Comparison of ENCODE assay signal across 1 fruit fly cellular context in the genomic region with DNA sequence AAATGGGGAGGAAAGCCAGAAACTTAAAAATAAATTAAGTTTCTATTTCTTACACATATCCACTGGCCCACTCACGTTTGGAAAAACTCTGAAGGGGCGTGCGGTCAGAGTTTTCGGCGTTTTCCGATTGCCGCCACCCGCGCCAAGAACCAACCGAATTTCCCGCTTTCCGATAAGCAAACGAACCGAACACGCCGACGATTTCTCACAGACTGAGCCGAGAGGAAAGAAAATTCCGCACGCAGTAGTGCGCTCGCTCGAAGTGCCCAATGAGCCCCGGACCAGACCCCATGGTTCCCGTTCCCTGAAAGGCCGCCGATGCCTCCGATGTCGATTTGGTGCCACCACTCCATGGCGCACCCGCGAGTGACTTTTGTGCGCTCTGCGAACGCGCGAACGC.
TF ChIP-seq lines count a peak whose summit lies in the region.

A gene (minus strand): TSS at position 219 of the 400 bp plus-strand sequence.

TF ChIP-seq in whole organism, embryonic, 481 proteins besides CTCF, POLR2A, EP300 and RAD21 (continued from another document and continues in another):
- TF ChIP-seq cg (GFP tag; optimal IDR thresholded peaks at IDR 0.05; lab: Kevin White, UChicago), result no peak
- TF ChIP-seq CG15073 (GFP tag; optimal IDR thresholded peaks at IDR 0.05; lab: Kevin White, UChicago), result no peak
- no peak for TF ChIP-seq CG33213 (GFP tag; optimal IDR thresholded peaks at IDR 0.05; lab: Kevin White, UChicago)
- TF ChIP-seq tna (GFP tag; IDR thresholded peaks at IDR 0.05; lab: Robert Waterston, UW; ENCODE audit: partially characterized antibody), result no peak
- no peak for TF ChIP-seq trh (GFP tag; optimal IDR thresholded peaks at IDR 0.05; lab: Kevin White, UChicago)
- TF ChIP-seq Sin3A (optimal IDR thresholded peaks at IDR 0.05; lab: Kevin White, UChicago), result no peak
- no peak for TF ChIP-seq CG15479 (GFP tag; optimal IDR thresholded peaks at IDR 0.05; lab: Kevin White, UChicago)
- TF ChIP-seq GATAe (GFP tag; conservative IDR thresholded peaks at IDR 0.05; lab: Robert Waterston, UW), result no peak
- no peak for TF ChIP-seq ase (GFP tag; IDR thresholded peaks at IDR 0.05; lab: Robert Waterston, UW)
- TF ChIP-seq CG14965 (GFP tag; optimal IDR thresholded peaks at IDR 0.05; lab: Kevin White, UChicago; ENCODE audit: borderline replicate concordance), result no peak
- no peak for TF ChIP-seq CG15011 (GFP tag; optimal IDR thresholded peaks at IDR 0.05; lab: Kevin White, UChicago)
- no peak for TF ChIP-seq unpg (GFP tag; optimal IDR thresholded peaks at IDR 0.05; lab: Kevin White, UChicago)
- no peak for TF ChIP-seq hkb (optimal IDR thresholded peaks at IDR 0.05; lab: Kevin White, UChicago)
- peak; percentile 33; the same call in 1 of the 2 replicates for TF ChIP-seq hkb (GFP tag; IDR thresholded peaks at IDR 0.05; lab: Robert Waterston, UW)
- TF ChIP-seq ro (GFP tag; IDR thresholded peaks at IDR 0.05; lab: Robert Waterston, UW), result no peak
- no peak for TF ChIP-seq tap (tag; optimal IDR thresholded peaks at IDR 0.05; lab: Kevin White, UChicago)
- TF ChIP-seq CG11085 (GFP tag; IDR thresholded peaks at IDR 0.05; lab: Robert Waterston, UW), result no peak
- TF ChIP-seq CG1233 (GFP tag; optimal IDR thresholded peaks at IDR 0.05; lab: Kevin White, UChicago), result no peak
- no peak for TF ChIP-seq ara (GFP tag; IDR thresholded peaks at IDR 0.05; lab: Robert Waterston, UW)
- no peak for TF ChIP-seq Pdp1 (GFP tag; optimal IDR thresholded peaks at IDR 0.05; lab: Kevin White, UChicago)
- no peak for TF ChIP-seq HLH4C (GFP tag; IDR thresholded peaks at IDR 0.05; lab: Robert Waterston, UW; ENCODE audit: partially characterized antibody)
- TF ChIP-seq Neu2 (GFP tag; optimal IDR thresholded peaks at IDR 0.05; lab: Kevin White, UChicago; ENCODE audit: borderline replicate concordance), result no peak
- no peak for TF ChIP-seq CG1602 (GFP tag; optimal IDR thresholded peaks at IDR 0.05; lab: Kevin White, UChicago)
- TF ChIP-seq BEAF-32 (GFP tag; optimal IDR thresholded peaks at IDR 0.05; lab: Kevin White, UChicago), result no peak
- TF ChIP-seq row (GFP tag; IDR thresholded peaks at IDR 0.05; lab: Robert Waterston, UW), result 0 out of 3 replicates have a peak, but pooled peaks have one; percentile 12
- TF ChIP-seq phol (tag; optimal IDR thresholded peaks at IDR 0.05; lab: Kevin White, UChicago), result no peak
- TF ChIP-seq CG12236 (GFP tag; optimal IDR thresholded peaks at IDR 0.05; lab: Kevin White, UChicago), result no peak
- no peak for TF ChIP-seq ems (GFP tag; optimal IDR thresholded peaks at IDR 0.05; lab: Kevin White, UChicago)
- TF ChIP-seq p53 (GFP tag; optimal IDR thresholded peaks at IDR 0.05; lab: Kevin White, UChicago), result no peak
- TF ChIP-seq CG3995 (GFP tag; optimal IDR thresholded peaks at IDR 0.05; lab: Kevin White, UChicago), result no peak
- TF ChIP-seq Rx (GFP tag; IDR thresholded peaks at IDR 0.05; lab: Robert Waterston, UW), result 0 out of 2 replicates have a peak, but pooled peaks have one; percentile 11
- TF ChIP-seq D19A (tag; optimal IDR thresholded peaks at IDR 0.05; lab: Kevin White, UChicago), result no peak
- no peak for TF ChIP-seq CG31441 (GFP tag; IDR thresholded peaks at IDR 0.05; lab: Robert Waterston, UW)
- TF ChIP-seq cato (GFP tag; optimal IDR thresholded peaks at IDR 0.05; lab: Kevin White, UChicago; ENCODE audit: borderline replicate concordance), result no peak
- TF ChIP-seq Bgb (GFP tag; IDR thresholded peaks at IDR 0.05; lab: Robert Waterston, UW; ENCODE audit: partially characterized antibody), result peak; percentile 15; the same call in 1 of the 2 replicates
- no peak for TF ChIP-seq CrebB (tag; optimal IDR thresholded peaks at IDR 0.05; lab: Kevin White, UChicago)
- no peak for TF ChIP-seq mam (GFP tag; optimal IDR thresholded peaks at IDR 0.05; lab: Kevin White, UChicago)
- TF ChIP-seq CG15601 (tag; optimal IDR thresholded peaks at IDR 0.05; lab: Kevin White, UChicago), result no peak
- no peak for TF ChIP-seq CG4328 (GFP tag; optimal IDR thresholded peaks at IDR 0.05; lab: Kevin White, UChicago)
- no peak for TF ChIP-seq CG8089 (GFP tag; optimal IDR thresholded peaks at IDR 0.05; lab: Kevin White, UChicago)
- TF ChIP-seq pita (GFP tag; optimal IDR thresholded peaks at IDR 0.05; lab: Kevin White, UChicago), result no peak
- TF ChIP-seq CG10147 (GFP tag; optimal IDR thresholded peaks at IDR 0.05; lab: Kevin White, UChicago), result no peak
- no peak for TF ChIP-seq CG8290 (GFP tag; optimal IDR thresholded peaks at IDR 0.05; lab: Kevin White, UChicago)
- TF ChIP-seq CG8290 (tag; optimal IDR thresholded peaks at IDR 0.05; lab: Kevin White, UChicago), result peak in 1 of 2 experiments; percentile 32
- peak; percentile 64 for TF ChIP-seq ci (GFP tag; IDR thresholded peaks at IDR 0.05; lab: Robert Waterston, UW)
- TF ChIP-seq ab (GFP tag; optimal IDR thresholded peaks at IDR 0.05; lab: Kevin White, UChicago), result no peak
- TF ChIP-seq CG11247 (GFP tag; IDR thresholded peaks at IDR 0.05; lab: Robert Waterston, UW), result 0 out of 2 replicates have a peak, but pooled peaks have one; percentile 16
- no peak for TF ChIP-seq lov (optimal IDR thresholded peaks at IDR 0.05; lab: Kevin White, UChicago)
- TF ChIP-seq lov (GFP tag; IDR thresholded peaks at IDR 0.05; lab: Robert Waterston, UW), result no peak
- peak; percentile 26; the same call in 1 of the 3 replicates for TF ChIP-seq knrl (GFP tag; IDR thresholded peaks at IDR 0.05; lab: Robert Waterston, UW; ENCODE audit: partially characterized antibody)
- no peak for TF ChIP-seq YL-1 (GFP tag; optimal IDR thresholded peaks at IDR 0.05; lab: Kevin White, UChicago)
- no peak for TF ChIP-seq Ets65A (GFP tag; lab: Kevin White, UChicago)
- TF ChIP-seq CG7987 (GFP tag; optimal IDR thresholded peaks at IDR 0.05; lab: Kevin White, UChicago), result no peak
- no peak for TF ChIP-seq CG17385 (GFP tag; optimal IDR thresholded peaks at IDR 0.05; lab: Kevin White, UChicago)
- peak; percentile 20 for TF ChIP-seq Nf-YB (GFP tag; optimal IDR thresholded peaks at IDR 0.05; lab: Kevin White, UChicago)
- no peak for TF ChIP-seq CG18764 (GFP tag; optimal IDR thresholded peaks at IDR 0.05; lab: Kevin White, UChicago)
- peak; percentile 39; the same call in 1 of the 3 replicates for TF ChIP-seq otp (GFP tag; IDR thresholded peaks at IDR 0.05; lab: Robert Waterston, UW)
- no peak for TF ChIP-seq lab (GFP tag; optimal IDR thresholded peaks at IDR 0.05; lab: Kevin White, UChicago)
- no peak for TF ChIP-seq Meics (GFP tag; optimal IDR thresholded peaks at IDR 0.05; lab: Kevin White, UChicago)
- no peak for TF ChIP-seq CG18011 (GFP tag; optimal IDR thresholded peaks at IDR 0.05; lab: Kevin White, UChicago)
- 0 out of 2 replicates have a peak, but pooled peaks have one; percentile 27 for TF ChIP-seq CG32532 (GFP tag; IDR thresholded peaks at IDR 0.05; lab: Robert Waterston, UW)
- TF ChIP-seq CG31224 (GFP tag; IDR thresholded peaks at IDR 0.05; lab: Robert Waterston, UW), result 0 out of 2 replicates have a peak, but pooled peaks have one; percentile 12
- TF ChIP-seq sd (tag; optimal IDR thresholded peaks at IDR 0.05; lab: Kevin White, UChicago), result peak; percentile 63
- TF ChIP-seq CG10959 (GFP tag; IDR thresholded peaks at IDR 0.05; lab: Robert Waterston, UW), result no peak
- TF ChIP-seq prd (optimal IDR thresholded peaks at IDR 0.05; lab: Kevin White, UChicago), result no peak
- peak; percentile 25; the same call in 1 of the 3 replicates for TF ChIP-seq prd (GFP tag; IDR thresholded peaks at IDR 0.05; lab: Robert Waterston, UW)
- TF ChIP-seq gcm2 (GFP tag; optimal IDR thresholded peaks at IDR 0.05; lab: Kevin White, UChicago), result no peak
- TF ChIP-seq CG4424 (GFP tag; optimal IDR thresholded peaks at IDR 0.05; lab: Kevin White, UChicago), result no peak
- TF ChIP-seq sima (GFP tag; optimal IDR thresholded peaks at IDR 0.05; lab: Kevin White, UChicago), result no peak
- TF ChIP-seq ewg (GFP tag; optimal IDR thresholded peaks at IDR 0.05; lab: Kevin White, UChicago), result peak; percentile 11
- TF ChIP-seq CG14050 (GFP tag; IDR thresholded peaks at IDR 0.05; lab: Robert Waterston, UW), result no peak
- no peak for TF ChIP-seq kni (GFP tag; optimal IDR thresholded peaks at IDR 0.05; lab: Kevin White, UChicago)
- TF ChIP-seq CG43689 (GFP tag; IDR thresholded peaks at IDR 0.05; lab: Robert Waterston, UW), result no peak
- no peak for TF ChIP-seq CG4820 (GFP tag; optimal IDR thresholded peaks at IDR 0.05; lab: Kevin White, UChicago)
- TF ChIP-seq CG17328 (GFP tag; IDR thresholded peaks at IDR 0.05; lab: Robert Waterston, UW), result 0 out of 2 replicates have a peak, but pooled peaks have one; percentile 11
- TF ChIP-seq CG6654 (GFP tag; optimal IDR thresholded peaks at IDR 0.05; lab: Kevin White, UChicago), result no peak
- TF ChIP-seq stc (GFP tag; IDR thresholded peaks at IDR 0.05; lab: Robert Waterston, UW), result no peak
- TF ChIP-seq vfl (GFP tag; optimal IDR thresholded peaks at IDR 0.05; lab: Kevin White, UChicago), result no peak
- TF ChIP-seq NK7.1 (GFP tag; optimal IDR thresholded peaks at IDR 0.05; lab: Kevin White, UChicago), result no peak
- TF ChIP-seq Usf (GFP tag; optimal IDR thresholded peaks at IDR 0.05; lab: Kevin White, UChicago), result no peak
- TF ChIP-seq lilli (GFP tag; optimal IDR thresholded peaks at IDR 0.05; lab: Kevin White, UChicago), result no peak
- no peak for TF ChIP-seq CG10366 (GFP tag; IDR thresholded peaks at IDR 0.05; lab: Robert Waterston, UW)
- TF ChIP-seq psq (GFP tag; optimal IDR thresholded peaks at IDR 0.05; lab: Kevin White, UChicago), result no peak
- TF ChIP-seq Oaz (GFP tag; IDR thresholded peaks at IDR 0.05; lab: Robert Waterston, UW), result no peak
- no peak for TF ChIP-seq CG6272 (GFP tag; IDR thresholded peaks at IDR 0.05; lab: Robert Waterston, UW)
- TF ChIP-seq Nf-YA (GFP tag; IDR thresholded peaks at IDR 0.05; lab: Robert Waterston, UW), result no peak
- TF ChIP-seq z (GFP tag; IDR thresholded peaks at IDR 0.05; lab: Robert Waterston, UW), result peak; percentile 74; the same call in 2 of the 3 replicates
- TF ChIP-seq CG6689 (GFP tag; IDR thresholded peaks at IDR 0.05; lab: Robert Waterston, UW), result no peak
- no peak for TF ChIP-seq pzg (GFP tag; optimal IDR thresholded peaks at IDR 0.05; lab: Kevin White, UChicago)
- no peak for TF ChIP-seq CG7963 (GFP tag; IDR thresholded peaks at IDR 0.05; lab: Robert Waterston, UW; ENCODE audit: partially characterized antibody)
- no peak for TF ChIP-seq Fer3 (tag; optimal IDR thresholded peaks at IDR 0.05; lab: Kevin White, UChicago)
- TF ChIP-seq CG7556 (GFP tag; optimal IDR thresholded peaks at IDR 0.05; lab: Kevin White, UChicago), result no peak
- no peak for TF ChIP-seq mld (GFP tag; IDR thresholded peaks at IDR 0.05; lab: Robert Waterston, UW; ENCODE audit: partially characterized antibody)
- TF ChIP-seq chn (GFP tag; optimal IDR thresholded peaks at IDR 0.05; lab: Kevin White, UChicago), result no peak
- no peak for TF ChIP-seq Tbp (GFP tag; optimal IDR thresholded peaks at IDR 0.05; lab: Kevin White, UChicago)
- TF ChIP-seq da (GFP tag; optimal IDR thresholded peaks at IDR 0.05; lab: Kevin White, UChicago), result no peak
- no peak for TF ChIP-seq oc (tag; optimal IDR thresholded peaks at IDR 0.05; lab: Kevin White, UChicago)
- no peak for TF ChIP-seq Hey (tag; optimal IDR thresholded peaks at IDR 0.05; lab: Kevin White, UChicago)
- no peak for TF ChIP-seq NFAT (GFP tag; IDR thresholded peaks at IDR 0.05; lab: Robert Waterston, UW)
- TF ChIP-seq CG12071 (GFP tag; optimal IDR thresholded peaks at IDR 0.05; lab: Kevin White, UChicago), result no peak
- TF ChIP-seq Drgx (GFP tag; IDR thresholded peaks at IDR 0.05; lab: Robert Waterston, UW), result peak; percentile 35; the same call in 1 of the 2 replicates
- TF ChIP-seq Bdp1 (GFP tag; optimal IDR thresholded peaks at IDR 0.05; lab: Kevin White, UChicago), result no peak
- TF ChIP-seq her (GFP tag; optimal IDR thresholded peaks at IDR 0.05; lab: Kevin White, UChicago), result no peak
- no peak for TF ChIP-seq CG16815 (GFP tag; optimal IDR thresholded peaks at IDR 0.05; lab: Kevin White, UChicago)
- TF ChIP-seq crc (GFP tag; optimal IDR thresholded peaks at IDR 0.05; lab: Kevin White, UChicago), result no peak
- peak; percentile 36; the same call in 1 of the 2 replicates for TF ChIP-seq vvl (GFP tag; IDR thresholded peaks at IDR 0.05; lab: Robert Waterston, UW)
- TF ChIP-seq CG2202 (tag; optimal IDR thresholded peaks at IDR 0.05; lab: Kevin White, UChicago), result no peak
- TF ChIP-seq CG13123 (GFP tag; optimal IDR thresholded peaks at IDR 0.05; lab: Kevin White, UChicago), result no peak
- TF ChIP-seq dan (GFP tag; IDR thresholded peaks at IDR 0.05; lab: Robert Waterston, UW), result no peak
- TF ChIP-seq CG30403 (GFP tag; optimal IDR thresholded peaks at IDR 0.05; lab: Kevin White, UChicago), result no peak
- TF ChIP-seq sens (GFP tag; lab: Kevin White, UChicago), result peak; percentile 82
- no peak for TF ChIP-seq CG14014 (GFP tag; IDR thresholded peaks at IDR 0.05; lab: Robert Waterston, UW)
- TF ChIP-seq CG2712 (tag; optimal IDR thresholded peaks at IDR 0.05; lab: Kevin White, UChicago), result peak; percentile 22
- TF ChIP-seq Doc3 (GFP tag; IDR thresholded peaks at IDR 0.05; lab: Robert Waterston, UW; ENCODE audit: partially characterized antibody), result no peak
- no peak for TF ChIP-seq CG17802 (tag; optimal IDR thresholded peaks at IDR 0.05; lab: Kevin White, UChicago)
- peak; percentile 61; the same call in 2 of the 3 replicates for TF ChIP-seq CG6791 (GFP tag; IDR thresholded peaks at IDR 0.05; lab: Robert Waterston, UW; ENCODE audit: partially characterized antibody)
- no peak for TF ChIP-seq gem (tag; optimal IDR thresholded peaks at IDR 0.05; lab: Kevin White, UChicago)
- no peak for TF ChIP-seq CkIIα-i1 (GFP tag; IDR thresholded peaks at IDR 0.05; lab: Robert Waterston, UW)
- TF ChIP-seq MTF-1 (GFP tag; optimal IDR thresholded peaks at IDR 0.05; lab: Kevin White, UChicago; ENCODE audit: borderline replicate concordance), result no peak
- 0 out of 2 replicates have a peak, but pooled peaks have one; percentile 31 for TF ChIP-seq CG42726 (GFP tag; IDR thresholded peaks at IDR 0.05; lab: Robert Waterston, UW; ENCODE audit: partially characterized antibody)
- TF ChIP-seq gce (GFP tag; IDR thresholded peaks at IDR 0.05; lab: Robert Waterston, UW), result 0 out of 3 replicates have a peak, but pooled peaks have one; percentile 22
- TF ChIP-seq CG1024 (GFP tag; IDR thresholded peaks at IDR 0.05; lab: Robert Waterston, UW), result no peak
- TF ChIP-seq Dip2 (GFP tag; IDR thresholded peaks at IDR 0.05; lab: Robert Waterston, UW), result no peak
- no peak for TF ChIP-seq sqz (GFP tag; optimal IDR thresholded peaks at IDR 0.05; lab: Kevin White, UChicago)
- TF ChIP-seq chinmo (GFP tag; IDR thresholded peaks at IDR 0.05; lab: Robert Waterston, UW; ENCODE audit: partially characterized antibody), result 0 out of 4 replicates have a peak, but pooled peaks have one; percentile 54
- no peak for TF ChIP-seq ATbp (GFP tag; optimal IDR thresholded peaks at IDR 0.05; lab: Kevin White, UChicago)
- no peak for TF ChIP-seq CG7928 (GFP tag; optimal IDR thresholded peaks at IDR 0.05; lab: Kevin White, UChicago)
